Fruit fly (Drosophila melanogaster): ENCODE data around the gene cdm.

cdm gene

DNA sequence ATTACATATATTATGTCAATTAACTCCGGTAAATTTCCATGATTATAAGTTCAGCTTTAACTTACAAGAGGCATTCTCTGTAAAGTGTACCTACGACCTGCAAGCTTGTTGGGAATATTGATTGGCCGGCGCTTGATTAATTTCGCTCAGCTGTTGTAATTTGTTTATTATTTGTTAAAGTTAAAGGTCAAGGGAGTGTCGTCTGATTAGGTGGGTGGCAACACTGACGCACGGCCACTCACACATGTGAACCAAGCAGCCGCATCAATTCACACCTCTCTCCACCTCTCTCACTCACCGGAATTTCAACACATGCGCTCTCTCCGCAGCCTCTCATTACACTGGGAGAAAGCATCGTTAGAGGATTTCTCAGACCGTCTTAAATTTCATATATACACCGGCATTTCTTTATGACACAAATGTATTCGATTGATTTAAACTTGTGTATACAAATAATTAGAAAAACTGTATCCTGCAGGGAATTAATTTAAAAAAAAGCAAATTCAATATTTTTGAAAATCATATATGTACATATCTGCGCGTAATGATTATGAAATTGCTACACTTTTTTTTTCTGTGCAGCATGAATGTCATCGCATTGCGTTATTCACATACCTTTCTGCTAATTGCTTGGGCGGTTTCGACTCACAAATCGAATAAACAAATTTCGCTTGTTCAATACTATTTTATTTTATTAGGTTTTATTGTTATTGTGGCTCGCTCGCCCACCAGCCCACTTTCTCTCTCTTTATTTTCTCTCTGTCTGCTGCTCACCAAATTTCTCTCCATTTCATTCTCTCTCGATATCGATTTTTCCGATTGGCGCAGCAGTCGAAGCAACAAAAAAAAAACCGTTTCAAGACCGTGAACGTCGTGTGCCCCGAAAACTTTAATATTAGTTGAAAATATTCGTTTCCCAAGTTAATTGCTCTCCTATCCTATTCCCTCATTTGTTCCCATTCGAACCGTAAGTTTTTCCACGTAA is 11.0 kb downstream of the cdm start (continued):
- TF ChIP-seq H2.0 (GFP tag; IDR thresholded peaks at IDR 0.05): peak; percentile 80
- peak; percentile 69; the same call in 2 of the 4 replicates for TF ChIP-seq Gug (GFP tag; IDR thresholded peaks at IDR 0.05)
- no peak for TF ChIP-seq nerfin-2 (GFP tag; IDR thresholded peaks at IDR 0.05; ENCODE audit: partially characterized antibody)
- TF ChIP-seq HLHmδ (GFP tag; optimal IDR thresholded peaks at IDR 0.05): no peak
- TF ChIP-seq exex (tag; optimal IDR thresholded peaks at IDR 0.05): peak; percentile 72
- TF ChIP-seq Tbp (GFP tag; optimal IDR thresholded peaks at IDR 0.05): no peak
- TF ChIP-seq CG16813 (GFP tag; IDR thresholded peaks at IDR 0.05; ENCODE audit: partially characterized antibody): no peak
- peak; percentile 82 for TF ChIP-seq CG6654 (GFP tag; optimal IDR thresholded peaks at IDR 0.05)
- peak; percentile 64; the same call in 1 of the 2 replicates for TF ChIP-seq CG11247 (GFP tag; IDR thresholded peaks at IDR 0.05)
- peak; percentile 80 for TF ChIP-seq CG10274 (GFP tag; optimal IDR thresholded peaks at IDR 0.05)
- peak; percentile 69 for TF ChIP-seq CG3065 (GFP tag; optimal IDR thresholded peaks at IDR 0.05)
- TF ChIP-seq da (GFP tag; optimal IDR thresholded peaks at IDR 0.05): peak; percentile 70
- TF ChIP-seq CG2116 (GFP tag; optimal IDR thresholded peaks at IDR 0.05): peak; percentile 75
- TF ChIP-seq Mes4 (GFP tag; optimal IDR thresholded peaks at IDR 0.05): peak; percentile 90
- peak; percentile 93 for TF ChIP-seq lilli (GFP tag; optimal IDR thresholded peaks at IDR 0.05)
- TF ChIP-seq CG8924 (tag; optimal IDR thresholded peaks at IDR 0.05): peak; percentile 97
- peak; percentile 93 for TF ChIP-seq CG10147 (GFP tag; optimal IDR thresholded peaks at IDR 0.05)
- no peak for TF ChIP-seq ham (GFP tag; IDR thresholded peaks at IDR 0.05)
- TF ChIP-seq Usf (GFP tag; optimal IDR thresholded peaks at IDR 0.05): peak; percentile 79
- peak; percentile 89 for TF ChIP-seq CG6854 (GFP tag; optimal IDR thresholded peaks at IDR 0.05)
- TF ChIP-seq CG7963 (GFP tag; IDR thresholded peaks at IDR 0.05; ENCODE audit: partially characterized antibody): no peak
- peak; percentile 71 for TF ChIP-seq CG11085 (GFP tag; IDR thresholded peaks at IDR 0.05)
- TF ChIP-seq disco-r (GFP tag; optimal IDR thresholded peaks at IDR 0.05): peak; percentile 82
- TF ChIP-seq CG1602 (GFP tag; optimal IDR thresholded peaks at IDR 0.05): peak; percentile 93
- peak; percentile 75 for TF ChIP-seq CG3163 (GFP tag; optimal IDR thresholded peaks at IDR 0.05)
- TF ChIP-seq Side (GFP tag; optimal IDR thresholded peaks at IDR 0.05): peak; percentile 91
- peak; percentile 76 to 77 for TF ChIP-seq Trl (optimal IDR thresholded peaks at IDR 0.05)
- TF ChIP-seq Trl (GFP tag; optimal IDR thresholded peaks at IDR 0.05): peak; percentile 74
- TF ChIP-seq Deaf1 (tag; optimal IDR thresholded peaks at IDR 0.05): no peak
- TF ChIP-seq Nf-YA (GFP tag; IDR thresholded peaks at IDR 0.05): peak; percentile 70
- peak; percentile 84 for TF ChIP-seq CG14014 (GFP tag; IDR thresholded peaks at IDR 0.05)
- peak; percentile 92 for TF ChIP-seq Atf-2 (GFP tag; optimal IDR thresholded peaks at IDR 0.05)
- peak; percentile 95 for TF ChIP-seq CG12659 (GFP tag; optimal IDR thresholded peaks at IDR 0.05)
- peak; percentile 38; the same call in 1 of the 3 replicates for TF ChIP-seq Doc3 (GFP tag; IDR thresholded peaks at IDR 0.05; ENCODE audit: partially characterized antibody)
- TF ChIP-seq CG12744 (GFP tag; optimal IDR thresholded peaks at IDR 0.05): peak; percentile 90
- no peak for TF ChIP-seq amos (GFP tag; IDR thresholded peaks at IDR 0.05; ENCODE audit: partially characterized antibody)
- peak; percentile 71 for TF ChIP-seq MTF-1 (GFP tag; optimal IDR thresholded peaks at IDR 0.05; ENCODE audit: borderline replicate concordance)
- peak; percentile 54 for TF ChIP-seq CG17802 (tag; optimal IDR thresholded peaks at IDR 0.05)
- TF ChIP-seq HLH4C (GFP tag; IDR thresholded peaks at IDR 0.05; ENCODE audit: partially characterized antibody): 0 out of 3 replicates have a peak, but pooled peaks have one; percentile 29
- peak; percentile 92 for TF ChIP-seq Hr3 (GFP tag; optimal IDR thresholded peaks at IDR 0.05)
- TF ChIP-seq eve (GFP tag; optimal IDR thresholded peaks at IDR 0.05): no peak
- no peak for TF ChIP-seq h (optimal IDR thresholded peaks at IDR 0.05)
- TF ChIP-seq tio (GFP tag; optimal IDR thresholded peaks at IDR 0.05): peak; percentile 94
- TF ChIP-seq jumu (GFP tag; optimal IDR thresholded peaks at IDR 0.05): peak; percentile 84
- peak; percentile 81 for TF ChIP-seq her (GFP tag; optimal IDR thresholded peaks at IDR 0.05)
- no peak for TF ChIP-seq mirr (GFP tag; optimal IDR thresholded peaks at IDR 0.05)
- TF ChIP-seq Ets65A (GFP tag): peak; percentile 98
- peak; percentile 88 for TF ChIP-seq CG12942 (GFP tag; optimal IDR thresholded peaks at IDR 0.05)
- TF ChIP-seq cad (GFP tag; optimal IDR thresholded peaks at IDR 0.05): no peak
